Worm (Caenorhabditis elegans) whole organism, L1 larva: ENCODE measurements around the gene exos-2.
A peak's percentile ranks its signal among the peaks of the same experiment; 100 is the strongest.

Experiments used
- C04F5.9 ChIP-seq: sonication (generic microtip); optimal IDR thresholded peaks from 2 replicates; lab custom pipeline; 2016; ENCODE audit warnings: missing genetic modification characterization, missing compliant biosample characterization
- F16B12.6 ChIP-seq: fragments of 150-350 bp; optimal IDR thresholded peaks from 2 replicates; lab custom pipeline; 2014; ENCODE audit warnings: missing biosample characterization, missing genetic modification characterization
- aly-2 ChIP-seq: fragments of 150-350 bp; optimal IDR thresholded peaks from 2 replicates; lab custom pipeline; 2014; ENCODE audit warnings: missing biosample characterization, missing genetic modification characterization
- ama-1 ChIP-seq: fragments of 150-350 bp; optimal IDR thresholded peaks from 2 replicates; lab custom pipeline; 2014
- ceh-8 ChIP-seq: fragments of 200-800 bp; sonication (Bioruptor generic); optimal IDR thresholded peaks from 2 replicates; lab custom pipeline; 2018; ENCODE audit warnings: mild to moderate bottlenecking, missing genetic modification characterization, moderate library complexity, missing compliant biosample characterization
- ceh-82 ChIP-seq, 3 experiments: fragments of 150-350 bp in 1 of 3; sonication (generic microtip) in 2 of 3; optimal IDR thresholded peaks; 2 replicates each; lab custom pipeline; 2014 to 2017; ENCODE audit warnings: missing biosample characterization in 3 of 3, missing genetic modification characterization in 3 of 3
- ceh-88 ChIP-seq: fragments of 200-800 bp; sonication (Bioruptor generic); IDR thresholded peaks from 2 replicates; pipeline ENCODE4 v1.3.6; 2022; ENCODE audit warnings: missing genetic modification characterization, missing compliant biosample characterization
- ceh-90 ChIP-seq: sonication (generic microtip); optimal IDR thresholded peaks from 2 replicates; lab custom pipeline; 2016; ENCODE audit warnings: missing genetic modification characterization, missing compliant biosample characterization
- dsc-1 ChIP-seq: sonication (generic microtip); optimal IDR thresholded peaks from 2 replicates; lab custom pipeline; 2016; ENCODE audit warnings: mild to moderate bottlenecking, missing genetic modification characterization, missing compliant biosample characterization
- egl-13 ChIP-seq: sonication (generic microtip); optimal IDR thresholded peaks from 2 replicates; lab custom pipeline; 2016; ENCODE audit warnings: missing genotype, missing genetic modification reagents, missing genetic modification characterization, missing compliant biosample characterization
- ets-5 ChIP-seq: fragments of 200-800 bp; sonication (Bioruptor generic); IDR thresholded peaks from 2 replicates; pipeline ENCODE4 v1.3.6; 2022; ENCODE audit warnings: missing genetic modification characterization, missing compliant biosample characterization
- fkh-10 ChIP-seq: sonication (generic microtip); optimal IDR thresholded peaks from 2 replicates; lab custom pipeline; 2017; ENCODE audit warnings: missing biosample characterization, missing genetic modification reagents, missing genetic modification characterization
- fkh-8 ChIP-seq: sonication (generic microtip); optimal IDR thresholded peaks from 2 replicates; lab custom pipeline; 2016; ENCODE audit warnings: mild to moderate bottlenecking, missing genetic modification characterization, missing compliant biosample characterization
- fos-1 ChIP-seq: fragments of 150-350 bp; optimal IDR thresholded peaks from 2 replicates; lab custom pipeline; 2014; ENCODE audit warnings: missing biosample characterization, missing genetic modification characterization
- grh-1 ChIP-seq: fragments of 200-800 bp; sonication (Bioruptor generic); IDR thresholded peaks from 2 replicates; pipeline ENCODE4 v1.3.6; 2022; ENCODE audit warnings: missing genetic modification reagents, missing genetic modification characterization, missing compliant biosample characterization
- hlh-17 ChIP-seq: fragments of 200-800 bp; sonication (Bioruptor generic); optimal IDR thresholded peaks from 2 replicates; lab custom pipeline; 2018; ENCODE audit warnings: missing genetic modification characterization, mild to moderate bottlenecking, missing compliant biosample characterization, moderate library complexity, borderline replicate concordance
- hlh-4 ChIP-seq: sonication (generic microtip); optimal IDR thresholded peaks from 2 replicates; lab custom pipeline; 2016; ENCODE audit warnings: mild to moderate bottlenecking, missing genetic modification characterization, missing compliant biosample characterization
- hpl-2 ChIP-seq: fragments of 150-350 bp; optimal IDR thresholded peaks from 2 replicates; lab custom pipeline; 2014; ENCODE audit warnings: missing biosample characterization, missing genetic modification reagents, missing genetic modification characterization
- irx-1 ChIP-seq: sonication (generic microtip); optimal IDR thresholded peaks from 2 replicates; lab custom pipeline; 2016; ENCODE audit warnings: missing genetic modification characterization, missing compliant biosample characterization
- isw-1 ChIP-seq: fragments of 200-800 bp; sonication (Bioruptor generic); IDR thresholded peaks from 2 replicates; pipeline ENCODE4 v1.3.6; 2022; ENCODE audit warnings: missing genetic modification characterization, missing compliant biosample characterization
- lin-13 ChIP-seq: fragments of 150-350 bp; optimal IDR thresholded peaks from 2 replicates; lab custom pipeline; 2014; ENCODE audit warnings: missing biosample characterization, missing genetic modification reagents, missing genetic modification characterization
- lin-14 ChIP-seq: fragments of 200-800 bp; sonication (Bioruptor generic); optimal IDR thresholded peaks from 2 replicates; lab custom pipeline; 2018; ENCODE audit warnings: mild to moderate bottlenecking, missing genetic modification characterization, moderate library complexity, missing compliant biosample characterization
- lin-15B ChIP-seq: fragments of 150-350 bp; sonication (generic microtip); optimal IDR thresholded peaks from 3 replicates; lab custom pipeline; 2014; ENCODE audit warnings: missing biosample characterization, missing genetic modification characterization
- lin-35 ChIP-seq, 2 experiments: fragments of 150-350 bp; optimal IDR thresholded peaks; 2 replicates each; lab custom pipeline; 2014; ENCODE audit warnings: missing biosample characterization in 2 of 2, missing genetic modification characterization in 2 of 2, missing genetic modification reagents in 2 of 2
- lir-3 ChIP-seq: sonication (generic microtip); optimal IDR thresholded peaks from 2 replicates; lab custom pipeline; 2016; ENCODE audit warnings: mild to moderate bottlenecking, missing genetic modification characterization, moderate library complexity, missing compliant biosample characterization; ENCODE audit not compliant: poor library complexity
- lsy-2 ChIP-seq, 2 experiments: fragments of 150-350 bp; optimal IDR thresholded peaks; 2 replicates each; lab custom pipeline; 2014; ENCODE audit warnings: missing biosample characterization in 2 of 2, missing genetic modification characterization in 2 of 2
- mdl-1 ChIP-seq, 2 experiments: fragments of 150-350 bp; optimal IDR thresholded peaks; 2 replicates each; lab custom pipeline; 2014 to 2017; ENCODE audit warnings: missing biosample characterization in 2 of 2, missing genetic modification characterization in 2 of 2, inconsistent platforms in 1 of 2
- mef-2 ChIP-seq: fragments of 150-350 bp; optimal IDR thresholded peaks from 2 replicates; lab custom pipeline; 2014; ENCODE audit warnings: missing biosample characterization, missing genetic modification characterization
- mep-1 ChIP-seq: fragments of 150-350 bp; optimal IDR thresholded peaks from 2 replicates; lab custom pipeline; 2014; ENCODE audit warnings: missing biosample characterization, missing genetic modification characterization
- nhr-11 ChIP-seq: fragments of 150-350 bp; optimal IDR thresholded peaks from 2 replicates; lab custom pipeline; 2014; ENCODE audit warnings: missing biosample characterization, missing genetic modification characterization
- nhr-12 ChIP-seq: sonication (generic microtip); optimal IDR thresholded peaks from 2 replicates; lab custom pipeline; 2017; ENCODE audit warnings: missing biosample characterization, missing genetic modification characterization
- nhr-71 ChIP-seq: sonication (generic microtip); optimal IDR thresholded peaks from 2 replicates; lab custom pipeline; 2016; ENCODE audit warnings: mild to moderate bottlenecking, missing genetic modification characterization, moderate library complexity, missing compliant biosample characterization
- nhr-76 ChIP-seq: sonication (generic microtip); optimal IDR thresholded peaks from 2 replicates; lab custom pipeline; 2017; ENCODE audit warnings: missing biosample characterization, missing genetic modification characterization
- nhr-85 ChIP-seq: sonication (generic microtip); peaks from one replicate; lab custom pipeline; 2016; ENCODE audit warnings: missing genetic modification characterization, inconsistent platforms, missing compliant biosample characterization
- pqm-1 ChIP-seq: sonication (generic microtip); optimal IDR thresholded peaks from 3 replicates; lab custom pipeline; 2017; ENCODE audit warnings: missing biosample characterization, missing genetic modification characterization
- rnt-1 ChIP-seq: sonication (generic microtip); optimal IDR thresholded peaks from 2 replicates; lab custom pipeline; 2016; ENCODE audit warnings: mild to moderate bottlenecking, missing genetic modification characterization, moderate library complexity, missing compliant biosample characterization
- snpc-4 ChIP-seq: fragments of 150-350 bp; optimal IDR thresholded peaks from 2 replicates; lab custom pipeline; 2014; ENCODE audit warnings: missing biosample characterization, missing genetic modification characterization
- snu-23 ChIP-seq: sonication (generic microtip); optimal IDR thresholded peaks from 2 replicates; lab custom pipeline; 2016; ENCODE audit warnings: missing genetic modification characterization, missing compliant biosample characterization
- sox-4 ChIP-seq: sonication (generic microtip); optimal IDR thresholded peaks from 2 replicates; lab custom pipeline; 2016; ENCODE audit warnings: missing genetic modification characterization, missing compliant biosample characterization
- sptf-1 ChIP-seq: fragments of 150-350 bp; optimal IDR thresholded peaks from 2 replicates; lab custom pipeline; 2014; ENCODE audit warnings: missing biosample characterization, missing genetic modification characterization
- swsn-7 ChIP-seq: sonication (generic microtip); optimal IDR thresholded peaks from 2 replicates; lab custom pipeline; 2016; ENCODE audit warnings: missing genetic modification characterization, missing compliant biosample characterization
- unc-86 ChIP-seq: sonication (generic microtip); optimal IDR thresholded peaks from 2 replicates; lab custom pipeline; 2016; ENCODE audit warnings: missing genetic modification characterization, missing compliant biosample characterization
- unc-98 ChIP-seq: fragments of 200-800 bp; sonication (Bioruptor generic); IDR thresholded peaks from 2 replicates; pipeline ENCODE4 v1.3.6; 2022; ENCODE audit warnings: missing genetic modification characterization, missing compliant biosample characterization
- xbp-1 ChIP-seq: sonication (generic microtip); optimal IDR thresholded peaks from 2 replicates; lab custom pipeline; 2016; ENCODE audit warnings: missing genetic modification characterization, missing compliant biosample characterization
- ztf-4 ChIP-seq: fragments of 150-350 bp; optimal IDR thresholded peaks from 2 replicates; lab custom pipeline; 2014; ENCODE audit warnings: missing biosample characterization, missing genetic modification characterization

exos-2 gene

ce11 chrIV:6393329-6393728 lies 21.9 kb upstream of the exos-2 start (continued):
- TF ChIP-seq pqm-1 (tag; lab: Kevin White, UChicago) (no peak), lir-3 (peak; percentile 60), nhr-85 (tag; lab: Kevin White, UChicago) (no peak), lin-35 (GFP tag; optimal IDR thresholded peaks at IDR 0.05; lab: Kevin White, UChicago) (peak in 1 of 2 experiments; percentile 36), hpl-2 (GFP tag; lab: Kevin White, UChicago) (no peak), ztf-4 (tag; lab: Kevin White, UChicago) (peak; percentile 21), sox-4 (tag; lab: Kevin White, UChicago) (no peak), mep-1 (tag; lab: Kevin White, UChicago) (peak; percentile 48), fos-1 (tag; lab: Kevin White, UChicago) (peak; percentile 62), F16B12.6 (tag; lab: Kevin White, UChicago) (no peak), ceh-88 (GFP tag; lab: Robert Waterston, UW) (no peak), nhr-71 (tag; lab: Kevin White, UChicago) (peak; percentile 83), lin-13 (GFP tag; lab: Kevin White, UChicago) (no peak), nhr-11 (tag; lab: Kevin White, UChicago) (peak; percentile 25), egl-13 (no peak), fkh-8 (tag; lab: Kevin White, UChicago) (peak; percentile 33), unc-98 (GFP tag; lab: Robert Waterston, UW) (no peak), swsn-7 (peak; percentile 42), isw-1 (GFP tag; lab: Robert Waterston, UW) (no peak), hlh-4 (no peak), ceh-90 (no peak), lin-15B (tag; lab: Kevin White, UChicago) (no peak), ama-1 (no peak), sptf-1 (tag; lab: Kevin White, UChicago) (no peak), unc-86 (tag; lab: Kevin White, UChicago) (peak; percentile 89), rnt-1 (peak; percentile 61), lin-14 (GFP tag; lab: Kevin White, UChicago) (peak; percentile 90), hlh-17 (GFP tag; lab: Kevin White, UChicago) (no peak), xbp-1 (tag; lab: Kevin White, UChicago) (peak; percentile 3), snpc-4 (tag; lab: Kevin White, UChicago) (no peak), ceh-8 (GFP tag; lab: Kevin White, UChicago) (no peak), ceh-82 (tag; optimal IDR thresholded peaks at IDR 0.05; lab: Kevin White, UChicago) (no peak), snu-23 (GFP tag; lab: Kevin White, UChicago) (peak; percentile 66), aly-2 (tag; lab: Kevin White, UChicago) (no peak), mef-2 (tag; lab: Kevin White, UChicago) (peak; percentile 43), irx-1 (tag; lab: Kevin White, UChicago) (no peak), nhr-12 (tag; lab: Kevin White, UChicago) (no peak), dsc-1 (peak; percentile 79), lsy-2 (tag; optimal IDR thresholded peaks at IDR 0.05; lab: Kevin White, UChicago) (peak; percentile 68 to 76), mdl-1 (tag; optimal IDR thresholded peaks at IDR 0.05; lab: Kevin White, UChicago) (no peak), nhr-76 (tag; lab: Kevin White, UChicago) (no peak), ets-5 (no peak), grh-1 (no peak), C04F5.9 (tag; lab: Kevin White, UChicago) (no peak)

ce11 chrIV:6395190-6395589 lies 20.1 kb upstream of the exos-2 start:
- TF ChIP-seq unc-86 (tag; lab: Kevin White, UChicago) (no peak), fkh-10 (GFP tag; lab: Kevin White, UChicago) (peak; percentile 54)
